Fruit fly (Drosophila melanogaster) whole organism, pupa: ENCODE data around the gene CG18493.
A peak's percentile ranks its signal among the peaks of the same experiment; 100 is the strongest.

Source experiments
- CG10348 ChIP-seq: fragments of 200-800 bp; sonication (Bioruptor generic); IDR thresholded peaks from 2 replicates; pipeline ENCODE4 v1.3.6; 2022; ENCODE audit warnings: missing biosample characterization, missing genetic modification characterization
- CG12605 ChIP-seq: fragments of 200-800 bp; sonication (Bioruptor generic); IDR thresholded peaks from 2 replicates; pipeline ENCODE4 v1.3.6; 2022; ENCODE audit warnings: missing biosample characterization, missing genetic modification characterization
- CG13204 ChIP-seq: fragments of 200-800 bp; sonication (Bioruptor generic); optimal IDR thresholded peaks from 2 replicates; lab custom pipeline; 2018; ENCODE audit warnings: missing biosample characterization, mild to moderate bottlenecking, missing genetic modification characterization, moderate library complexity
- CG14655 ChIP-seq: fragments of 200-800 bp; sonication (Bioruptor generic); optimal IDR thresholded peaks from 3 replicates; lab custom pipeline; 2017; ENCODE audit warnings: mild to moderate bottlenecking, missing biosample characterization, missing genetic modification reagents, missing genetic modification characterization
- CG15710 ChIP-seq: fragments of 200-800 bp; sonication (Bioruptor generic); optimal IDR thresholded peaks from 2 replicates; lab custom pipeline; 2018; ENCODE audit warnings: missing biosample characterization, mild to moderate bottlenecking, missing genetic modification characterization, moderate library complexity
- CG17806 ChIP-seq: fragments of 200-800 bp; sonication (Bioruptor generic); optimal IDR thresholded peaks from 2 replicates; lab custom pipeline; 2018; ENCODE audit warnings: missing biosample characterization, mild to moderate bottlenecking, missing genetic modification characterization, moderate library complexity
- CG32121 ChIP-seq: fragments of 200-800 bp; sonication (Bioruptor generic); IDR thresholded peaks from 2 replicates; pipeline ENCODE4 v1.3.6; 2022; ENCODE audit warnings: missing biosample characterization, missing genetic modification characterization
- CG34367 ChIP-seq: fragments of 200-800 bp; sonication (Bioruptor generic); optimal IDR thresholded peaks from 2 replicates; lab custom pipeline; 2018; ENCODE audit warnings: missing biosample characterization, mild to moderate bottlenecking, missing genetic modification characterization
- CG4496 ChIP-seq: fragments of 200-800 bp; sonication (Bioruptor generic); IDR thresholded peaks from 3 replicates; pipeline ENCODE4 v1.3.6; 2022; ENCODE audit warnings: missing biosample characterization, missing genetic modification characterization
- CG8159 ChIP-seq: fragments of 200-800 bp; sonication (Bioruptor generic); optimal IDR thresholded peaks from 3 replicates; lab custom pipeline; 2018; ENCODE audit warnings: missing biosample characterization, mild to moderate bottlenecking, missing genetic modification characterization, moderate library complexity
- CG8301 ChIP-seq: fragments of 200-800 bp; sonication (Bioruptor generic); optimal IDR thresholded peaks from 2 replicates; lab custom pipeline; 2018; ENCODE audit warnings: missing biosample characterization, mild to moderate bottlenecking, missing genetic modification characterization
- CG9948 ChIP-seq: fragments of 200-800 bp; sonication (Bioruptor generic); optimal IDR thresholded peaks from 2 replicates; lab custom pipeline; 2018; ENCODE audit warnings: missing biosample characterization, mild to moderate bottlenecking, missing genetic modification characterization, moderate library complexity
- D1 ChIP-seq: fragments of 200-800 bp; sonication (Bioruptor generic); optimal IDR thresholded peaks from 2 replicates; lab custom pipeline; 2018; ENCODE audit warnings: missing biosample characterization, mild to moderate bottlenecking, missing genetic modification characterization, moderate library complexity
- EcR ChIP-seq: fragments of 200-800 bp; sonication (Bioruptor generic); optimal IDR thresholded peaks from 3 replicates; lab custom pipeline; 2019; ENCODE audit warnings: missing biosample characterization, missing genetic modification characterization, mild to moderate bottlenecking, moderate library complexity, missing genetic modification reagents
- Ets98B ChIP-seq: fragments of 200-800 bp; sonication (Bioruptor generic); IDR thresholded peaks from 2 replicates; pipeline ENCODE4 v1.3.6; 2022; ENCODE audit warnings: missing biosample characterization, missing genetic modification characterization
- Pif1A ChIP-seq: fragments of 200-800 bp; sonication (Bioruptor generic); optimal IDR thresholded peaks from 3 replicates; lab custom pipeline; 2016; ENCODE audit warnings: missing biosample characterization, missing genetic modification characterization
- Pif1B ChIP-seq: fragments of 200-800 bp; sonication (Bioruptor generic); optimal IDR thresholded peaks from 3 replicates; lab custom pipeline; 2016; ENCODE audit warnings: missing biosample characterization, missing genetic modification characterization
- Snoo ChIP-seq: fragments of 200-800 bp; sonication (Bioruptor generic); optimal IDR thresholded peaks from 3 replicates; lab custom pipeline; 2017; ENCODE audit warnings: missing biosample characterization, mild to moderate bottlenecking, missing genetic modification characterization, inconsistent platforms
- fd96Ca ChIP-seq: fragments of 200-800 bp; sonication (Bioruptor generic); IDR thresholded peaks from 3 replicates; pipeline ENCODE4 v1.3.6; 2022; ENCODE audit warnings: missing biosample characterization, missing genetic modification characterization
- gl ChIP-seq: fragments of 200-800 bp; sonication (Bioruptor generic); optimal IDR thresholded peaks from 2 replicates; lab custom pipeline; 2018; ENCODE audit warnings: missing biosample characterization, mild to moderate bottlenecking, missing genetic modification characterization
- rn ChIP-seq: fragments of 200-800 bp; sonication (Bioruptor generic); IDR thresholded peaks from 2 replicates; pipeline ENCODE4 v1.3.6; 2022; ENCODE audit warnings: missing biosample characterization, missing genetic modification characterization

CG18493 gene

dm6 chr3R:19404296-19404695 is 14.2 kb downstream of the CG18493 start:
- TF ChIP-seq CG32121, result no peak
- no peak for TF ChIP-seq CG34367 (tag; lab: Kevin White, UChicago)
- no peak for TF ChIP-seq CG4496 (GFP tag; lab: Robert Waterston, UW)
- TF ChIP-seq EcR (GFP tag; lab: Kevin White, UChicago), result no peak
- TF ChIP-seq Snoo (tag; lab: Kevin White, UChicago), result no peak
- TF ChIP-seq rn, result no peak
- TF ChIP-seq CG10348 (GFP tag; lab: Robert Waterston, UW), result no peak
- no peak for TF ChIP-seq CG8159 (tag; lab: Kevin White, UChicago)
- no peak for TF ChIP-seq CG8301
- TF ChIP-seq fd96Ca (GFP tag; lab: Robert Waterston, UW), result no peak
- no peak for TF ChIP-seq CG14655
- no peak for TF ChIP-seq gl
- no peak for TF ChIP-seq D1 (tag; lab: Kevin White, UChicago)
- TF ChIP-seq CG15710, result no peak
- TF ChIP-seq Ets98B (GFP tag; lab: Robert Waterston, UW), result no peak
- no peak for TF ChIP-seq CG13204 (GFP tag; lab: Kevin White, UChicago)
- TF ChIP-seq Pif1A (GFP tag; lab: Kevin White, UChicago), result no peak

- TF ChIP-seq CG12605 (GFP tag; lab: Robert Waterston, UW) (peak; percentile 73), CG8159 (tag; lab: Kevin White, UChicago) (no peak), CG17806 (no peak)
- TF ChIP-seq, all 21 proteins: peak for 1
These were observed 16.8 kb downstream of the CG18493 start for dm6 chr3R:19406852-19407251.

- TF ChIP-seq Pif1B (no peak), CG34367 (tag; lab: Kevin White, UChicago) (no peak), CG17806 (no peak), fd96Ca (GFP tag; lab: Robert Waterston, UW) (no peak), CG4496 (GFP tag; lab: Robert Waterston, UW) (no peak), CG8159 (tag; lab: Kevin White, UChicago) (no peak)
These were observed 18.5 kb downstream of the CG18493 start, which contains the start of gene CG11626 for dm6 chr3R:19408573-19408972. CG11626 (plus strand) TSS chr3R:19408873.

- no peak for TF ChIP-seq Ets98B (GFP tag; lab: Robert Waterston, UW)
- TF ChIP-seq CG34367 (tag; lab: Kevin White, UChicago), result no peak
- TF ChIP-seq Pif1A (GFP tag; lab: Kevin White, UChicago), result no peak
- no peak for TF ChIP-seq CG4496 (GFP tag; lab: Robert Waterston, UW)
- TF ChIP-seq rn, result no peak
- TF ChIP-seq D1 (tag; lab: Kevin White, UChicago), result no peak
- TF ChIP-seq Snoo (tag; lab: Kevin White, UChicago), result no peak
- no peak for TF ChIP-seq CG32121
- TF ChIP-seq CG13204 (GFP tag; lab: Kevin White, UChicago), result no peak
- no peak for TF ChIP-seq Pif1B
- no peak for TF ChIP-seq CG17806
- TF ChIP-seq CG12605 (GFP tag; lab: Robert Waterston, UW), result no peak
These were observed 21.3 kb downstream of the CG18493 start for dm6 chr3R:19411371-19411770.

- TF ChIP-seq fd96Ca (GFP tag; lab: Robert Waterston, UW), result no peak
- no peak for TF ChIP-seq Pif1A (GFP tag; lab: Kevin White, UChicago)
- no peak for TF ChIP-seq Pif1B
- TF ChIP-seq CG17806, result no peak
- TF ChIP-seq CG32121, result no peak
- TF ChIP-seq CG9948 (tag; lab: Kevin White, UChicago), result no peak
- no peak for TF ChIP-seq CG8159 (tag; lab: Kevin White, UChicago)
- no peak for TF ChIP-seq EcR (GFP tag; lab: Kevin White, UChicago)
- TF ChIP-seq rn, result no peak
- TF ChIP-seq CG4496 (GFP tag; lab: Robert Waterston, UW), result no peak
- TF ChIP-seq gl, result no peak
- no peak for TF ChIP-seq CG8301
- no peak for TF ChIP-seq Snoo (tag; lab: Kevin White, UChicago)
- no peak for TF ChIP-seq CG15710
- no peak for TF ChIP-seq CG34367 (tag; lab: Kevin White, UChicago)
These were observed 22.4 kb downstream of the CG18493 start, which contains the start of gene CG31221 for dm6 chr3R:19412434-19412833. CG31221 (plus strand) TSS chr3R:19412689.

- TF ChIP-seq CG10348 (GFP tag; lab: Robert Waterston, UW), result no peak
- no peak for TF ChIP-seq gl
- TF ChIP-seq EcR (GFP tag; lab: Kevin White, UChicago), result no peak
- no peak for TF ChIP-seq CG34367 (tag; lab: Kevin White, UChicago)
- TF ChIP-seq CG8301, result no peak
- no peak for TF ChIP-seq CG4496 (GFP tag; lab: Robert Waterston, UW)
- TF ChIP-seq, all 21 proteins: peak for 0
These were observed 35.0 kb downstream of the CG18493 start, which contains the start of gene CG3517 for dm6 chr3R:19425099-19425498. CG3517 (minus strand) TSS chr3R:19425199.
